Fruit fly (Drosophila melanogaster) whole organism, embryonic: Measurements from ENCODE around the gene CG31525.

ENCODE experiments used
- Atf3 ChIP-seq: fragments of 200-800 bp; sonication (Bioruptor generic); optimal IDR thresholded peaks from 3 replicates; lab custom pipeline; 2016; ENCODE audit warnings: missing biosample characterization, missing genetic modification characterization
- CG10267 ChIP-seq: fragments of 200-800 bp; sonication (Bioruptor generic); optimal IDR thresholded peaks from 2 replicates; lab custom pipeline; 2018; ENCODE audit warnings: missing biosample characterization, mild to moderate bottlenecking, missing genetic modification characterization, moderate library complexity
- CG10366 ChIP-seq: fragments of 200-800 bp; sonication (Bioruptor generic); IDR thresholded peaks from 2 replicates; pipeline ENCODE4 v1.3.6; 2022; ENCODE audit warnings: missing biosample characterization, missing genetic modification characterization
- CG10979 ChIP-seq: fragments of 200-800 bp; sonication (Bioruptor generic); optimal IDR thresholded peaks from 2 replicates; lab custom pipeline; 2018; ENCODE audit warnings: missing biosample characterization, mild to moderate bottlenecking, missing genetic modification characterization, moderate library complexity
- CG11247 ChIP-seq: fragments of 200-800 bp; sonication (Bioruptor generic); IDR thresholded peaks from 2 replicates; pipeline ENCODE4 v1.3.6; 2022; ENCODE audit warnings: missing biosample characterization, missing genetic modification characterization
- CG12391 ChIP-seq: fragments of 200-800 bp; sonication (Bioruptor generic); optimal IDR thresholded peaks from 3 replicates; lab custom pipeline; 2018; ENCODE audit warnings: missing biosample characterization, mild to moderate bottlenecking, missing genetic modification characterization, moderate library complexity
- CG12942 ChIP-seq: fragments of 200-800 bp; sonication (Bioruptor generic); optimal IDR thresholded peaks from 3 replicates; lab custom pipeline; 2016; ENCODE audit warnings: missing biosample characterization, missing genetic modification characterization
- CG13424 ChIP-seq: fragments of 200-800 bp; sonication (Bioruptor generic); optimal IDR thresholded peaks from 2 replicates; lab custom pipeline; 2019; ENCODE audit warnings: missing biosample characterization, mild to moderate bottlenecking, missing genetic modification characterization, moderate library complexity
- CG13624 ChIP-seq: fragments of 200-800 bp; sonication (Bioruptor generic); optimal IDR thresholded peaks from 2 replicates; lab custom pipeline; 2016; ENCODE audit warnings: missing biosample characterization, missing genetic modification characterization
- CG14667 ChIP-seq: fragments of 200-800 bp; sonication (Bioruptor generic); IDR thresholded peaks from 2 replicates; pipeline ENCODE4 v1.3.6; 2022; ENCODE audit warnings: missing biosample characterization, missing genetic modification characterization
- CG15514 ChIP-seq: fragments of 200-800 bp; sonication (Bioruptor generic); optimal IDR thresholded peaks from 3 replicates; lab custom pipeline; 2017; ENCODE audit warnings: missing biosample characterization, missing genetic modification characterization, mild to moderate bottlenecking, moderate library complexity, missing genetic modification reagents
- CG1792 ChIP-seq: fragments of 200-800 bp; sonication (Bioruptor generic); optimal IDR thresholded peaks from 2 replicates; lab custom pipeline; 2016; ENCODE audit warnings: missing biosample characterization, missing genetic modification characterization
- CG18764 ChIP-seq: fragments of 200-800 bp; sonication (Bioruptor generic); optimal IDR thresholded peaks from 3 replicates; lab custom pipeline; 2016; ENCODE audit warnings: missing biosample characterization, missing genetic modification characterization
- CG2116 ChIP-seq: fragments of 200-800 bp; sonication (Bioruptor generic); optimal IDR thresholded peaks from 3 replicates; lab custom pipeline; 2018; ENCODE audit warnings: missing biosample characterization, mild to moderate bottlenecking, missing genetic modification characterization
- CG3163 ChIP-seq: fragments of 200-800 bp; sonication (Bioruptor generic); optimal IDR thresholded peaks from 3 replicates; lab custom pipeline; 2016; ENCODE audit warnings: missing biosample characterization, missing genetic modification characterization
- CG32532 ChIP-seq: fragments of 200-800 bp; sonication (Bioruptor generic); IDR thresholded peaks from 2 replicates; pipeline ENCODE4 v1.3.6; 2022; ENCODE audit warnings: missing biosample characterization, missing genetic modification characterization
- CG34224 ChIP-seq: fragments of 200-800 bp; sonication (Bioruptor generic); IDR thresholded peaks from 3 replicates; pipeline ENCODE4 v1.3.6; 2022; ENCODE audit warnings: missing biosample characterization, missing genetic modification characterization; ENCODE audit not compliant: partially characterized antibody
- CG34376 ChIP-seq: fragments of 200-800 bp; sonication (Bioruptor generic); optimal IDR thresholded peaks from 2 replicates; lab custom pipeline; 2018; ENCODE audit warnings: missing biosample characterization, mild to moderate bottlenecking, missing genetic modification characterization
- CG3995 ChIP-seq: fragments of 200-800 bp; sonication (Bioruptor generic); optimal IDR thresholded peaks from 3 replicates; lab custom pipeline; 2016; ENCODE audit warnings: missing biosample characterization, missing genetic modification characterization
- CG4820 ChIP-seq: fragments of 200-800 bp; sonication (Bioruptor generic); optimal IDR thresholded peaks from 3 replicates; lab custom pipeline; 2016; ENCODE audit warnings: missing biosample characterization, missing genetic modification characterization
- CG6254 ChIP-seq: fragments of 200-800 bp; sonication (Bioruptor generic); optimal IDR thresholded peaks from 3 replicates; lab custom pipeline; 2017; ENCODE audit warnings: mild to moderate bottlenecking, missing biosample characterization, missing genetic modification reagents, missing genetic modification characterization
- CG7271 ChIP-seq: fragments of 200-800 bp; sonication (Bioruptor generic); optimal IDR thresholded peaks from 2 replicates; lab custom pipeline; 2018; ENCODE audit warnings: missing biosample characterization, mild to moderate bottlenecking, missing genetic modification characterization, moderate library complexity
- CG7928 ChIP-seq: fragments of 200-800 bp; sonication (Bioruptor generic); optimal IDR thresholded peaks from 2 replicates; lab custom pipeline; 2017; ENCODE audit warnings: missing biosample characterization, mild to moderate bottlenecking, missing genetic modification characterization
- CG9797 ChIP-seq: fragments of 200-800 bp; sonication (Bioruptor generic); optimal IDR thresholded peaks from 3 replicates; lab custom pipeline; 2018; ENCODE audit warnings: missing biosample characterization, mild to moderate bottlenecking, missing genetic modification characterization
- CG9932 ChIP-seq: fragments of 200-800 bp; sonication (Bioruptor generic); IDR thresholded peaks from 2 replicates; pipeline ENCODE4 v1.3.6; 2022; ENCODE audit warnings: missing biosample characterization, missing genetic modification characterization
- CTCF ChIP-seq: fragments of 200-800 bp; sonication (Bioruptor generic); optimal IDR thresholded peaks from 2 replicates; lab custom pipeline; 2017; ENCODE audit warnings: missing biosample characterization, mild to moderate bottlenecking, missing genetic modification characterization, moderate library complexity
- Camta ChIP-seq: fragments of 200-800 bp; sonication (Bioruptor generic); optimal IDR thresholded peaks from 2 replicates; lab custom pipeline; 2016; ENCODE audit warnings: missing biosample characterization, missing genetic modification characterization
- Dref ChIP-seq: fragments of 200-800 bp; sonication (Bioruptor generic); IDR thresholded peaks from 2 replicates; pipeline ENCODE4 v1.3.6; 2022; ENCODE audit warnings: missing biosample characterization, missing genetic modification characterization
- Gug ChIP-seq: fragments of 200-800 bp; sonication (Bioruptor generic); IDR thresholded peaks from 4 replicates; pipeline ENCODE4 v1.3.6; 2022; ENCODE audit warnings: missing biosample characterization, missing genetic modification characterization
- HmgD ChIP-seq: fragments of 200-800 bp; sonication (Bioruptor generic); optimal IDR thresholded peaks from 3 replicates; lab custom pipeline; 2016; ENCODE audit warnings: missing biosample characterization, missing genetic modification characterization
- Hr51 ChIP-seq, 2 experiments: fragments of 200-800 bp; sonication (Bioruptor generic); optimal IDR thresholded peaks; 2 replicates in 1 of 2; 3 replicates in 1 of 2; lab custom pipeline; 2016 to 2018; ENCODE audit warnings: missing biosample characterization in 2 of 2, missing genetic modification characterization in 2 of 2, mild to moderate bottlenecking in 1 of 2, moderate library complexity in 1 of 2
- Meics ChIP-seq: fragments of 200-800 bp; sonication (Bioruptor generic); optimal IDR thresholded peaks from 2 replicates; lab custom pipeline; 2017; ENCODE audit warnings: missing biosample characterization, mild to moderate bottlenecking, missing genetic modification characterization
- NC2β ChIP-seq: fragments of 200-800 bp; sonication (Bioruptor generic); optimal IDR thresholded peaks from 2 replicates; lab custom pipeline; 2016; ENCODE audit warnings: missing biosample characterization, missing genetic modification characterization
- Sry-δ ChIP-seq: fragments of 200-800 bp; sonication (Bioruptor generic); optimal IDR thresholded peaks from 2 replicates; lab custom pipeline; 2016; ENCODE audit warnings: missing biosample characterization, missing genetic modification characterization
- YL-1 ChIP-seq: fragments of 200-800 bp; sonication (Bioruptor generic); optimal IDR thresholded peaks from 3 replicates; lab custom pipeline; 2017; ENCODE audit warnings: missing biosample characterization, mild to moderate bottlenecking, missing genetic modification characterization
- ab ChIP-seq: fragments of 200-800 bp; sonication (Bioruptor generic); optimal IDR thresholded peaks from 2 replicates; lab custom pipeline; 2016; ENCODE audit warnings: missing biosample characterization, missing genetic modification characterization
- amos ChIP-seq: fragments of 200-800 bp; sonication (Bioruptor generic); IDR thresholded peaks from 2 replicates; pipeline ENCODE4 v1.3.6; 2022; ENCODE audit warnings: missing biosample characterization, missing genetic modification characterization; ENCODE audit not compliant: partially characterized antibody
- cad ChIP-seq: fragments of >200 bp; optimal IDR thresholded peaks from 2 replicates; lab custom pipeline; 2017; ENCODE audit warnings: missing biosample characterization, missing genetic modification characterization
- chif ChIP-seq, 2 experiments: fragments of 200-800 bp; sonication (Bioruptor generic); optimal IDR thresholded peaks; 3 replicates each; lab custom pipeline; 2016; ENCODE audit warnings: missing biosample characterization in 2 of 2, missing genetic modification characterization in 2 of 2
- disco-r ChIP-seq: fragments of 200-800 bp; sonication (Bioruptor generic); optimal IDR thresholded peaks from 2 replicates; lab custom pipeline; 2016; ENCODE audit warnings: missing biosample characterization, missing genetic modification characterization
- dmrt11E ChIP-seq: fragments of 200-800 bp; sonication (Bioruptor generic); optimal IDR thresholded peaks from 3 replicates; lab custom pipeline; 2018; ENCODE audit warnings: missing biosample characterization, mild to moderate bottlenecking, missing genetic modification characterization, moderate library complexity
- fru ChIP-seq: fragments of >200 bp; optimal IDR thresholded peaks from 2 replicates; lab custom pipeline; 2017
- her ChIP-seq: fragments of 200-800 bp; sonication (Bioruptor generic); optimal IDR thresholded peaks from 2 replicates; lab custom pipeline; 2016; ENCODE audit warnings: missing biosample characterization, missing genetic modification characterization
- ind ChIP-seq: fragments of 200-800 bp; sonication (Bioruptor generic); optimal IDR thresholded peaks from 3 replicates; lab custom pipeline; 2016; ENCODE audit warnings: missing biosample characterization, missing genetic modification characterization
- lola ChIP-seq, 3 experiments: fragments of >200 bp in 2 of 3; fragments of 200-800 bp in 1 of 3; sonication (Bioruptor generic) in 1 of 3; optimal IDR thresholded peaks; 2 replicates each; lab custom pipeline; 2017 to 2019; ENCODE audit warnings: missing biosample characterization in 3 of 3, missing genetic modification characterization in 3 of 3, mild to moderate bottlenecking in 1 of 3, moderate library complexity in 1 of 3
- nerfin-1 ChIP-seq: fragments of 200-800 bp; sonication (Bioruptor generic); optimal IDR thresholded peaks from 3 replicates; lab custom pipeline; 2019; ENCODE audit warnings: missing biosample characterization, mild to moderate bottlenecking, missing genetic modification characterization, moderate library complexity
- nmo ChIP-seq: fragments of 200-800 bp; sonication (Bioruptor generic); optimal IDR thresholded peaks from 2 replicates; lab custom pipeline; 2018; ENCODE audit warnings: missing biosample characterization, mild to moderate bottlenecking, missing genetic modification characterization, moderate library complexity
- phol ChIP-seq: fragments of 200-800 bp; sonication (Bioruptor generic); optimal IDR thresholded peaks from 3 replicates; lab custom pipeline; 2018; ENCODE audit warnings: missing biosample characterization, mild to moderate bottlenecking, missing genetic modification characterization, moderate library complexity
- sna ChIP-seq: fragments of 200-800 bp; sonication (Bioruptor generic); IDR thresholded peaks from 2 replicates; pipeline ENCODE4 v1.3.6; 2022; ENCODE audit warnings: missing biosample characterization, missing genetic modification characterization; ENCODE audit not compliant: partially characterized antibody
- sob ChIP-seq: fragments of 200-800 bp; sonication (Bioruptor generic); IDR thresholded peaks from 2 replicates; pipeline ENCODE4 v1.3.6; 2022; ENCODE audit warnings: missing biosample characterization, missing genetic modification characterization
- zen2 ChIP-seq: fragments of 200-800 bp; sonication (Bioruptor generic); IDR thresholded peaks from 3 replicates; pipeline ENCODE4 v1.3.6; 2022; ENCODE audit warnings: missing biosample characterization, missing genetic modification characterization; ENCODE audit not compliant: partially characterized antibody

Gene CG31525

DNA sequence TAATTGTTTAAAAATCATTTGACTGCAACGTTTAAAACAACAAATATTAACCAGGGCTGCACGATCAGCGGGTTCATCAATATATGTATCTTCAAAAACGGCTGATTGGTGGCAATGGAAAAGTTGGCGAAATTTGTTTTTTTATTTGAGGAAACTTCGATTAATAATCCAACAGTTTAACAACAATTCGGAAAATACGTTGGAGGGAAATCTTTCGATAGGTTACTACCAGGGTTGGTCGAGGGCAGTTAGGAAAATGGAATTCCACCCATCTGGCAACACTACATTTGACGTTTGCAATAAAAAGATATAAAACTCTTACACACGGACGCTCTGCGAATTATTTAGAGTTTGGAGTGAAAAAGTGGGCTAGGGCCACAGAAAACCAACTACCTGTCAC lies 10.3 kb downstream of the CG31525 start, which contains the start of the genes Lipt2 and CG14650 (continued):
- TF ChIP-seq CG13624 (peak; percentile 85), CG1792 (GFP tag; lab: Kevin White, UChicago) (peak; percentile 47), fru (lab: Kevin White, UChicago) (no peak), CG10979 (tag; lab: Kevin White, UChicago) (peak; percentile 37), chif (GFP tag; optimal IDR thresholded peaks at IDR 0.05; lab: Kevin White, UChicago) (peak; percentile 36 to 55), nerfin-1 (peak; percentile 65), CG4820 (GFP tag; lab: Kevin White, UChicago) (peak; percentile 20), CG10267 (tag; lab: Kevin White, UChicago) (peak; percentile 60), CG12391 (peak; percentile 73), CG18764 (GFP tag; lab: Kevin White, UChicago) (peak; percentile 37), sna (GFP tag; lab: Robert Waterston, UW) (peak; percentile 46), zen2 (GFP tag; lab: Robert Waterston, UW) (no peak; the same call in 2 of the 3 replicates), amos (GFP tag; lab: Robert Waterston, UW) (peak; percentile 65), CG7928 (GFP tag; lab: Kevin White, UChicago) (peak; percentile 98), disco-r (GFP tag; lab: Kevin White, UChicago) (peak; percentile 12), sob (0 out of 2 replicates have a peak, but pooled peaks have one; percentile 45), NC2β (peak; percentile 73), Camta (GFP tag; lab: Kevin White, UChicago) (peak; percentile 40), YL-1 (peak; percentile 93), Gug (GFP tag; lab: Robert Waterston, UW) (0 out of 4 replicates have a peak, but pooled peaks have one; percentile 46), Dref (GFP tag; lab: Robert Waterston, UW) (peak; percentile 67), Atf3 (GFP tag; lab: Kevin White, UChicago) (peak; percentile 42), CG32532 (GFP tag; lab: Robert Waterston, UW) (peak; percentile 56), CG13424 (peak; percentile 62), CG9932 (GFP tag; lab: Robert Waterston, UW) (peak; percentile 67), nmo (GFP tag; lab: Kevin White, UChicago) (peak; percentile 77), ab (GFP tag; lab: Kevin White, UChicago) (no peak), Meics (GFP tag; lab: Kevin White, UChicago) (no peak), CG6254 (GFP tag; lab: Kevin White, UChicago) (peak; percentile 17), her (GFP tag; lab: Kevin White, UChicago) (peak; percentile 53), CTCF (GFP tag; lab: Kevin White, UChicago) (peak; percentile 23), CG12942 (GFP tag; lab: Kevin White, UChicago) (peak; percentile 55), CG2116 (GFP tag; lab: Kevin White, UChicago) (peak; percentile 96), CG9797 (GFP tag; lab: Kevin White, UChicago) (peak; percentile 59), CG3995 (peak; percentile 31), cad (GFP tag; lab: Kevin White, UChicago) (no peak), phol (peak; percentile 81), CG10366 (peak; percentile 9; the same call in 1 of the 2 replicates), lola (GFP tag; optimal IDR thresholded peaks at IDR 0.05; lab: Kevin White, UChicago) (peak in 1 of 3 experiments; percentile 52), ind (GFP tag; lab: Kevin White, UChicago) (peak; percentile 60), CG15514 (GFP tag; lab: Kevin White, UChicago) (peak; percentile 74), CG7271 (tag; lab: Kevin White, UChicago) (no peak), dmrt11E (tag; lab: Kevin White, UChicago) (peak; percentile 50), CG3163 (GFP tag; lab: Kevin White, UChicago) (peak; percentile 79), CG34376 (GFP tag; lab: Kevin White, UChicago) (peak; percentile 46), CG34224 (GFP tag; lab: Robert Waterston, UW) (peak; percentile 49; the same call in 2 of the 3 replicates), Hr51 (GFP tag; optimal IDR thresholded peaks at IDR 0.05; lab: Kevin White, UChicago) (peak; percentile 29 to 50), Sry-δ (GFP tag; lab: Kevin White, UChicago) (peak; percentile 80), CG14667 (GFP tag; lab: Robert Waterston, UW) (no peak), CG11247 (GFP tag; lab: Robert Waterston, UW) (0 out of 2 replicates have a peak, but pooled peaks have one; percentile 26), HmgD (GFP tag; lab: Kevin White, UChicago) (peak; percentile 54)
